Worm (Caenorhabditis elegans): ENCODE results near the gene C05G5.2.

DNA sequence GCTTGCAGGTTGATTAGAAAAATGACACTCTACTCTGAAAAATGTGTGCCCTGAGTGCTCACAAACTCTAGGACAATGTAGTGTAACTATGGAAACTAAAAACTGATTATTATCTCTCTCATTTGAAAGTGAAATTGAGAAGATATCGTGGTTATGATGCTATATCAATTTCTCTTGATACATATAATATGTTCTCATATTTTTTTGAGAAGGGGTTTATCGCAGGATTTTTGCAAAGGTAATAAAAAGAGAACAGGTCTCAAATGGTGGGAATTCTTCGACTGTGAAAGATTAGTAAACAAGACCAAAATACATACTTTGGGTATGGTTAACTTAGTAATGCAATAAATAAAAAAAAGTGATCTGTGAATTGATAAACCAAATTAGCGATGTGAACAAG lies 9.5 kb upstream of the C05G5.2 start:
- TF ChIP-seq ztf-1 (GFP tag; conservative IDR thresholded peaks at IDR 0.05) (no peak), R02D3.7 (tag; optimal IDR thresholded peaks at IDR 0.05) (no peak), nhr-23 (tag; optimal IDR thresholded peaks at IDR 0.05) (no peak), egl-27 (tag; optimal IDR thresholded peaks at IDR 0.05) (no peak), mab-5 (tag; optimal IDR thresholded peaks at IDR 0.05) (no peak), gmeb-1 (tag; optimal IDR thresholded peaks at IDR 0.05) (no peak), aly-2 (tag; optimal IDR thresholded peaks at IDR 0.05) (no peak), F13H6.1 (tag; optimal IDR thresholded peaks at IDR 0.05) (no peak), nhr-77 (tag; optimal IDR thresholded peaks at IDR 0.05) (no peak), lin-13 (GFP tag; optimal IDR thresholded peaks at IDR 0.05) (no peak)
